Worm (Caenorhabditis elegans) whole organism, mixed stage, embryonic: ENCODE measurements around the gene hsp-16.41.

Source experiments
- bed-3 ChIP-seq: fragments of 200-800 bp; sonication (Bioruptor generic); optimal IDR thresholded peaks from 3 replicates; lab custom pipeline; 2018; ENCODE audit warnings: mild to moderate bottlenecking, missing genetic modification characterization, moderate library complexity, missing compliant biosample characterization
- ceh-43 ChIP-seq: fragments of 200-800 bp; sonication (Bioruptor generic); optimal IDR thresholded peaks from 2 replicates; lab custom pipeline; 2018; ENCODE audit warnings: mild to moderate bottlenecking, missing genetic modification characterization, moderate library complexity, missing compliant biosample characterization
- elt-1 ChIP-seq: sonication (generic microtip); optimal IDR thresholded peaks from 2 replicates; lab custom pipeline; 2017; ENCODE audit warnings: missing genetic modification characterization, mild to moderate bottlenecking, missing compliant biosample characterization, antibody characterized with exemption, moderate library complexity, borderline replicate concordance; ENCODE audit not compliant: insufficient read depth
- lin-13 ChIP-seq: fragments of 150-350 bp; optimal IDR thresholded peaks from 2 replicates; lab custom pipeline; 2014; ENCODE audit warnings: missing biosample characterization, missing genetic modification characterization
- nhr-12 ChIP-seq: fragments of 150-350 bp; optimal IDR thresholded peaks from 2 replicates; lab custom pipeline; 2014; ENCODE audit warnings: missing biosample characterization, missing genetic modification characterization
- nhr-28 ChIP-seq: fragments of 150-350 bp; optimal IDR thresholded peaks from 2 replicates; lab custom pipeline; 2014; ENCODE audit warnings: missing biosample characterization, missing genetic modification characterization
- sem-2 ChIP-seq: fragments of 200-800 bp; sonication (Bioruptor generic); optimal IDR thresholded peaks from 2 replicates; lab custom pipeline; 2018; ENCODE audit warnings: mild to moderate bottlenecking, missing genetic modification characterization, missing compliant biosample characterization
- sptf-1 ChIP-seq: sonication (generic microtip); optimal IDR thresholded peaks from 2 replicates; lab custom pipeline; 2017; ENCODE audit warnings: mild to moderate bottlenecking, missing genetic modification characterization, moderate library complexity, missing compliant biosample characterization
- ztf-11 ChIP-seq: fragments of 150-350 bp; optimal IDR thresholded peaks from 2 replicates; lab custom pipeline; 2014; ENCODE audit warnings: missing biosample characterization, missing genetic modification characterization

DNA sequence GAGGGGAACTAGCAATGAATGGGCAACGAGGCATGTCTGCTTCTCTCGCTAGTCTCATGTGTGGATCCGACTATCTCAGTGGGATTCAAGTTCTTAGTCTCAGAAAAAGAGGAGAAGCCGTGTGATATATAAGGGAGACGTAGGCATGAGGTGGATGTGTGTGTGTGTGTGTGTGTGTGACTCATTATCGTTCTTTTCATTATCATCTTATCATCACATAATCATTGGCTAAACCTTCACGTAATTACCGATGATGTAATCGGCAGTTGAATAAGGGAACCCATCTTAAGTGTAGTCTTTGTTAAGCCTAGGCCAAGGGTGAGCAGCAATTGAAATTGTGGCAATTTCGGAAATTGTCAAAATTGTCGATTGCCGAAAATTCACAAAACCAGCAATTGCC, 25.0 kb downstream of the hsp-16.41 start, which contains the start of gene Y32G9B.1:
- TF ChIP-seq nhr-28 (tag; lab: Kevin White, UChicago) (no peak), ztf-11 (no peak), sem-2 (no peak), nhr-12 (tag; lab: Kevin White, UChicago) (no peak), bed-3 (GFP tag; lab: Kevin White, UChicago) (no peak), elt-1 (no peak), lin-13 (tag; lab: Kevin White, UChicago) (no peak), sptf-1 (tag; lab: Kevin White, UChicago) (no peak), ceh-43 (no peak)
